Fruit fly (Drosophila melanogaster) whole organism, embryonic: ENCODE data around the gene CG16854.

ENCODE experiments used
- Asciz ChIP-seq: fragments of 200-800 bp; sonication (Bioruptor generic); optimal IDR thresholded peaks from 2 replicates; lab custom pipeline; 2017; ENCODE audit warnings: missing biosample characterization, mild to moderate bottlenecking, missing genetic modification characterization, missing genetic modification reagents
- CG12104 ChIP-seq: fragments of 200-800 bp; sonication (Bioruptor generic); optimal IDR thresholded peaks from 3 replicates; lab custom pipeline; 2016; ENCODE audit warnings: missing biosample characterization, missing genetic modification characterization
- CG1233 ChIP-seq: fragments of 200-800 bp; sonication (Bioruptor generic); optimal IDR thresholded peaks from 4 replicates; lab custom pipeline; 2018; ENCODE audit warnings: missing biosample characterization, mild to moderate bottlenecking, missing genetic modification characterization
- CG12391 ChIP-seq: fragments of 200-800 bp; sonication (Bioruptor generic); optimal IDR thresholded peaks from 3 replicates; lab custom pipeline; 2018; ENCODE audit warnings: missing biosample characterization, mild to moderate bottlenecking, missing genetic modification characterization, moderate library complexity
- CG13123 ChIP-seq: fragments of 200-800 bp; sonication (Bioruptor generic); optimal IDR thresholded peaks from 2 replicates; lab custom pipeline; 2016; ENCODE audit warnings: missing biosample characterization, missing genetic modification characterization
- CG13775 ChIP-seq: fragments of 200-800 bp; sonication (Bioruptor generic); optimal IDR thresholded peaks from 3 replicates; lab custom pipeline; 2017; ENCODE audit warnings: missing biosample characterization, mild to moderate bottlenecking, missing genetic modification characterization
- CG14014 ChIP-seq: fragments of 200-800 bp; sonication (Bioruptor generic); IDR thresholded peaks from 2 replicates; pipeline ENCODE4 v1.3.6; 2022; ENCODE audit warnings: missing biosample characterization, missing genetic modification characterization
- CG18476 ChIP-seq: fragments of 200-800 bp; sonication (Bioruptor generic); optimal IDR thresholded peaks from 2 replicates; lab custom pipeline; 2016; ENCODE audit warnings: missing biosample characterization, mild to moderate bottlenecking, missing genetic modification characterization
- CG18764 ChIP-seq: fragments of 200-800 bp; sonication (Bioruptor generic); optimal IDR thresholded peaks from 3 replicates; lab custom pipeline; 2016; ENCODE audit warnings: missing biosample characterization, missing genetic modification characterization
- CG3281 ChIP-seq: fragments of 200-800 bp; sonication (Bioruptor generic); optimal IDR thresholded peaks from 3 replicates; lab custom pipeline; 2017; ENCODE audit warnings: missing biosample characterization, mild to moderate bottlenecking, missing genetic modification characterization
- CG33557 ChIP-seq: fragments of 200-800 bp; sonication (Bioruptor generic); optimal IDR thresholded peaks from 2 replicates; lab custom pipeline; 2019; ENCODE audit warnings: missing biosample characterization, mild to moderate bottlenecking, missing genetic modification characterization, moderate library complexity
- CG43689 ChIP-seq: fragments of 200-800 bp; sonication (Bioruptor generic); IDR thresholded peaks from 2 replicates; pipeline ENCODE4 v1.3.6; 2022; ENCODE audit warnings: missing biosample characterization, missing genetic modification characterization
- CG4820 ChIP-seq: fragments of 200-800 bp; sonication (Bioruptor generic); optimal IDR thresholded peaks from 3 replicates; lab custom pipeline; 2016; ENCODE audit warnings: missing biosample characterization, missing genetic modification characterization
- CG5245 ChIP-seq: fragments of 200-800 bp; sonication (Bioruptor generic); optimal IDR thresholded peaks from 3 replicates; lab custom pipeline; 2016; ENCODE audit warnings: missing biosample characterization, missing genetic modification characterization
- CG7357 ChIP-seq: fragments of 200-800 bp; sonication (Bioruptor generic); IDR thresholded peaks from 3 replicates; pipeline ENCODE4 v1.3.6; 2022; ENCODE audit warnings: missing biosample characterization, missing genetic modification characterization
- CG8388 ChIP-seq: fragments of 200-800 bp; sonication (Bioruptor generic); optimal IDR thresholded peaks from 2 replicates; lab custom pipeline; 2019; ENCODE audit warnings: missing biosample characterization, mild to moderate bottlenecking, missing genetic modification characterization, moderate library complexity
- CG8478 ChIP-seq: fragments of >200 bp; optimal IDR thresholded peaks from 2 replicates; lab custom pipeline; 2018
- CG8944 ChIP-seq: fragments of 200-800 bp; sonication (Bioruptor generic); optimal IDR thresholded peaks from 3 replicates; lab custom pipeline; 2016; ENCODE audit warnings: missing biosample characterization, missing genetic modification characterization
- CG9437 ChIP-seq: fragments of 200-800 bp; sonication (Bioruptor generic); optimal IDR thresholded peaks from 2 replicates; lab custom pipeline; 2018; ENCODE audit warnings: missing biosample characterization, mild to moderate bottlenecking, missing genetic modification characterization
- Camta ChIP-seq: fragments of 200-800 bp; sonication (Bioruptor generic); optimal IDR thresholded peaks from 2 replicates; lab custom pipeline; 2016; ENCODE audit warnings: missing biosample characterization, missing genetic modification characterization
- D ChIP-seq, 2 experiments: fragments of 200-800 bp in 1 of 2; fragments of >200 bp in 1 of 2; sonication (Bioruptor generic) in 1 of 2; optimal IDR thresholded peaks; 2 replicates in 1 of 2; 3 replicates in 1 of 2; lab custom pipeline; 2017; ENCODE audit warnings: mild to moderate bottlenecking in 1 of 2, missing biosample characterization in 1 of 2, missing genetic modification characterization in 1 of 2, missing genetic modification reagents in 1 of 2
- Fer3 ChIP-seq: fragments of 200-800 bp; sonication (Bioruptor generic); optimal IDR thresholded peaks from 2 replicates; lab custom pipeline; 2018; ENCODE audit warnings: missing biosample characterization, mild to moderate bottlenecking, missing genetic modification characterization, moderate library complexity
- H15 ChIP-seq: fragments of 200-800 bp; sonication (Bioruptor generic); IDR thresholded peaks from 3 replicates; pipeline ENCODE4 v1.3.6; 2022; ENCODE audit warnings: missing biosample characterization, missing genetic modification characterization
- HLH54F ChIP-seq: fragments of 200-800 bp; sonication (Bioruptor generic); optimal IDR thresholded peaks from 3 replicates; lab custom pipeline; 2016; ENCODE audit warnings: missing biosample characterization, missing genetic modification characterization
- Hr78 ChIP-seq, 2 experiments: fragments of 200-800 bp in 1 of 2; fragments of >200 bp in 1 of 2; sonication (Bioruptor generic) in 1 of 2; optimal IDR thresholded peaks; 2 replicates each; lab custom pipeline; 2017 to 2019; ENCODE audit warnings: missing biosample characterization in 2 of 2, missing genetic modification characterization in 2 of 2, mild to moderate bottlenecking in 1 of 2, moderate library complexity in 1 of 2
- Hsf ChIP-seq: fragments of 200-800 bp; sonication (Bioruptor generic); optimal IDR thresholded peaks from 3 replicates; lab custom pipeline; 2016; ENCODE audit warnings: missing biosample characterization, missing genetic modification characterization
- Lhr ChIP-seq: fragments of 200-800 bp; sonication (Bioruptor generic); optimal IDR thresholded peaks from 3 replicates; lab custom pipeline; 2017; ENCODE audit warnings: mild to moderate bottlenecking, missing biosample characterization, missing genetic modification reagents, missing genetic modification characterization
- Mad ChIP-seq: fragments of 200-800 bp; sonication (Bioruptor generic); optimal IDR thresholded peaks from 2 replicates; lab custom pipeline; 2016; ENCODE audit warnings: missing biosample characterization, missing genetic modification characterization
- Side ChIP-seq: fragments of 200-800 bp; sonication (Bioruptor generic); optimal IDR thresholded peaks from 2 replicates; lab custom pipeline; 2016; ENCODE audit warnings: missing biosample characterization, missing genetic modification characterization
- abd-A ChIP-seq: fragments of 200-800 bp; sonication (Bioruptor generic); optimal IDR thresholded peaks from 3 replicates; lab custom pipeline; 2019; ENCODE audit warnings: missing biosample characterization, mild to moderate bottlenecking, missing genetic modification characterization, moderate library complexity
- al ChIP-seq: fragments of 200-800 bp; sonication (Bioruptor generic); IDR thresholded peaks from 2 replicates; pipeline ENCODE4 v1.3.6; 2022; ENCODE audit warnings: missing biosample characterization, missing genetic modification characterization
- chinmo ChIP-seq: fragments of 200-800 bp; sonication (Bioruptor generic); IDR thresholded peaks from 4 replicates; pipeline ENCODE4 v1.3.6; 2022; ENCODE audit warnings: missing biosample characterization, missing genetic modification characterization; ENCODE audit not compliant: partially characterized antibody
- ci ChIP-seq: fragments of 200-800 bp; sonication (Bioruptor generic); IDR thresholded peaks from 3 replicates; pipeline ENCODE4 v1.3.6; 2022; ENCODE audit warnings: missing biosample characterization, missing genetic modification characterization
- fd64A ChIP-seq: fragments of 200-800 bp; sonication (Bioruptor generic); optimal IDR thresholded peaks from 3 replicates; lab custom pipeline; 2018; ENCODE audit warnings: missing biosample characterization, mild to moderate bottlenecking, missing genetic modification characterization
- jing ChIP-seq: fragments of 200-800 bp; sonication (Bioruptor generic); optimal IDR thresholded peaks from 2 replicates; lab custom pipeline; 2018; ENCODE audit warnings: missing biosample characterization, mild to moderate bottlenecking, missing genetic modification characterization
- klu ChIP-seq: fragments of 200-800 bp; sonication (Bioruptor generic); IDR thresholded peaks from 2 replicates; pipeline ENCODE4 v1.3.6; 2022; ENCODE audit warnings: missing biosample characterization, missing genetic modification characterization
- nau ChIP-seq: fragments of 200-800 bp; sonication (Bioruptor generic); optimal IDR thresholded peaks from 3 replicates; lab custom pipeline; 2017; ENCODE audit warnings: missing biosample characterization, mild to moderate bottlenecking, missing genetic modification characterization, missing genetic modification reagents
- odd ChIP-seq: fragments of 200-800 bp; sonication (Bioruptor generic); optimal IDR thresholded peaks from 2 replicates; lab custom pipeline; 2017; ENCODE audit warnings: missing biosample characterization, mild to moderate bottlenecking, missing genetic modification characterization
- org-1 ChIP-seq: fragments of 200-800 bp; sonication (Bioruptor generic); optimal IDR thresholded peaks from 2 replicates; lab custom pipeline; 2017; ENCODE audit warnings: missing biosample characterization, missing genetic modification characterization
- ranshi ChIP-seq: fragments of 200-800 bp; sonication (Bioruptor generic); IDR thresholded peaks from 2 replicates; pipeline ENCODE4 v1.3.6; 2022; ENCODE audit warnings: missing biosample characterization, missing genetic modification characterization
- sens-2 ChIP-seq: fragments of 200-800 bp; sonication (Bioruptor generic); IDR thresholded peaks from 2 replicates; pipeline ENCODE4 v1.3.6; 2022; ENCODE audit warnings: missing biosample characterization, missing genetic modification characterization
- seq ChIP-seq: fragments of 200-800 bp; sonication (Bioruptor generic); IDR thresholded peaks from 2 replicates; pipeline ENCODE4 v1.3.6; 2022; ENCODE audit warnings: missing biosample characterization, missing genetic modification characterization
- stc ChIP-seq: fragments of 200-800 bp; sonication (Bioruptor generic); IDR thresholded peaks from 2 replicates; pipeline ENCODE4 v1.3.6; 2022; ENCODE audit warnings: missing biosample characterization, missing genetic modification characterization
- sug ChIP-seq: fragments of 200-800 bp; optimal IDR thresholded peaks from 2 replicates; lab custom pipeline; 2019; ENCODE audit warnings: missing biosample characterization, mild to moderate bottlenecking, missing genetic modification characterization, moderate library complexity
- tna ChIP-seq: fragments of 200-800 bp; sonication (Bioruptor generic); IDR thresholded peaks from 2 replicates; pipeline ENCODE4 v1.3.6; 2022; ENCODE audit warnings: missing biosample characterization, missing genetic modification characterization; ENCODE audit not compliant: partially characterized antibody
- tup ChIP-seq: fragments of 200-800 bp; sonication (Bioruptor generic); optimal IDR thresholded peaks from 2 replicates; lab custom pipeline; 2016; ENCODE audit warnings: missing biosample characterization, mild to moderate bottlenecking, missing genetic modification characterization, moderate library complexity
- zfh2 ChIP-seq: fragments of 200-800 bp; sonication (Bioruptor generic); optimal IDR thresholded peaks from 2 replicates; lab custom pipeline; 2016; ENCODE audit warnings: missing biosample characterization, missing genetic modification characterization

CG16854 gene

DNA sequence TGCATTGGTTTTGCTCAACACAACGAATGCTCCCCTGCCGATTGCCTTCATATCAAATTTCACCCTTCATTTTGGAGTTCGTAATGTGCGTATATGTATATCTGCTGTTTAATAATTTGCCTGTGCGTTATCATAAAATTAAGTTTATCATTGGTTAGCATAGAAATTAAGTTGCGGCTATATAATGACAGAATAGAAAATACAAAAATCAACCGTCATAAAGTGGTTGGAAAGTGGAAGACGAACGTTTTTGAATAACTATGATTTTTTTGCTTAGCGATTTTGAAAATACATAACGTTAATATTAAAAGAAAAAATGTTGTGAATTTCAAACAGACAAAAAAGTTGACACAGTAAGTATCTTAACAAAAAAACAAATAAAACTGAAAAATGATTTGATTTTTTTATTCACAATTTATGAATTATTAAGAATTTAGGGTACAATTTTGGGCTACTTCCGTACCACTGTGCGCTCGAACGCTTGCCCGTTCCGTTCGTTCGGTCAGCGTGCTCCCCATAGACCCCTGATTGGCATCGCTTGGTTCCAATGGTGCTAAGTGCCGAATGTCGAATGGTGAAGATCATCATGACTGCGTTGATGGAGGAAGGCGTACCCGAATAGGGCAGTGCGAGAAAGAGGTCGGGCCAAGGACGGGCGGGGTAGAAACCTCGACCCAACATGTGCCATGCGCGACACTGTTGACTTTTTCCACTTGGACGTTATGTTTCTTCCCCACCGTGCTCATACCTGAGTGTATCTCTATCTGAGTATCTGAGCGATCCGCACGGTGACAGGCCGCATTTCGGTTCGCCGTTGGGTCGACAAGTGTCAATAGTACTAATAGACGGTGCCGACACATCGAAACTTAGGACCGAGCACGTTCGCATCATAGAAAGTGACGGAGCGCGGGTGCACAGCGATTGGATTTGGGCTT is 48.7 kb upstream of the CG16854 start (continued):
- TF ChIP-seq jing (GFP tag; lab: Kevin White, UChicago): peak; percentile 2
- TF ChIP-seq Hsf (GFP tag; lab: Kevin White, UChicago): peak; percentile 61
- peak; percentile 50 for TF ChIP-seq org-1 (GFP tag; lab: Kevin White, UChicago)
- TF ChIP-seq CG18764 (GFP tag; lab: Kevin White, UChicago): no peak
- TF ChIP-seq CG12104 (GFP tag; lab: Kevin White, UChicago): peak; percentile 23
- no peak for TF ChIP-seq CG18476 (GFP tag; lab: Kevin White, UChicago)
- TF ChIP-seq CG14014 (GFP tag; lab: Robert Waterston, UW): peak; percentile 36; the same call in 1 of the 2 replicates
- peak; percentile 52; the same call in 1 of the 2 replicates for TF ChIP-seq seq
- TF ChIP-seq klu (GFP tag; lab: Robert Waterston, UW): peak; percentile 47; the same call in 1 of the 2 replicates
- TF ChIP-seq Side (GFP tag; lab: Kevin White, UChicago): peak; percentile 27
- TF ChIP-seq chinmo (GFP tag; lab: Robert Waterston, UW): 0 out of 4 replicates have a peak, but pooled peaks have one; percentile 9
- TF ChIP-seq D (optimal IDR thresholded peaks at IDR 0.05; lab: Kevin White, UChicago): no peak
- peak; percentile 45 for TF ChIP-seq D (GFP tag; optimal IDR thresholded peaks at IDR 0.05; lab: Kevin White, UChicago)
- TF ChIP-seq al (GFP tag; lab: Robert Waterston, UW): 0 out of 2 replicates have a peak, but pooled peaks have one; percentile 7
- peak; percentile 53 for TF ChIP-seq CG9437
- TF ChIP-seq ci (GFP tag; lab: Robert Waterston, UW): 0 out of 3 replicates have a peak, but pooled peaks have one; percentile 45
- TF ChIP-seq CG8388 (GFP tag; lab: Kevin White, UChicago): peak; percentile 72
- peak; percentile 20 for TF ChIP-seq CG3281 (GFP tag; lab: Kevin White, UChicago)
- TF ChIP-seq abd-A (tag; lab: Kevin White, UChicago): no peak
- TF ChIP-seq zfh2 (GFP tag; lab: Kevin White, UChicago): peak; percentile 15
- peak; percentile 38 for TF ChIP-seq CG13123
- TF ChIP-seq Fer3 (tag; lab: Kevin White, UChicago): peak; percentile 29
- TF ChIP-seq CG1233 (GFP tag; lab: Kevin White, UChicago): peak; percentile 2
- TF ChIP-seq CG13775 (GFP tag; lab: Kevin White, UChicago): peak; percentile 50
- TF ChIP-seq CG12391: peak; percentile 78
- peak; percentile 13 for TF ChIP-seq CG5245
- no peak for TF ChIP-seq tna (GFP tag; lab: Robert Waterston, UW)
- peak; percentile 23 for TF ChIP-seq Lhr (GFP tag; lab: Kevin White, UChicago)
- TF ChIP-seq fd64A (GFP tag; lab: Kevin White, UChicago): no peak
- peak; percentile 43 for TF ChIP-seq CG8478 (lab: Kevin White, UChicago)
- TF ChIP-seq sug (tag; lab: Kevin White, UChicago): no peak
- peak in 1 of 2 experiments; percentile 99 for TF ChIP-seq Hr78 (GFP tag; optimal IDR thresholded peaks at IDR 0.05; lab: Kevin White, UChicago)
- peak; percentile 41 for TF ChIP-seq Asciz (GFP tag; lab: Kevin White, UChicago)
- TF ChIP-seq CG7357 (GFP tag; lab: Robert Waterston, UW): no peak
- peak; percentile 36 for TF ChIP-seq stc (GFP tag; lab: Robert Waterston, UW)
- peak; percentile 28 for TF ChIP-seq Mad (GFP tag; lab: Kevin White, UChicago)
- peak; percentile 16; the same call in 1 of the 3 replicates for TF ChIP-seq H15
- peak; percentile 5 for TF ChIP-seq CG4820
- TF ChIP-seq nau: peak; percentile 34
- peak; percentile 2 for TF ChIP-seq odd (GFP tag; lab: Kevin White, UChicago)
- TF ChIP-seq tup (GFP tag; lab: Kevin White, UChicago): peak; percentile 16
- peak; percentile 44; the same call in 1 of the 2 replicates for TF ChIP-seq ranshi (GFP tag; lab: Robert Waterston, UW)
- no peak for TF ChIP-seq CG43689 (GFP tag; lab: Robert Waterston, UW)
- TF ChIP-seq HLH54F: peak; percentile 20
- no peak for TF ChIP-seq sens-2 (GFP tag; lab: Robert Waterston, UW)
- TF ChIP-seq CG33557 (GFP tag; lab: Kevin White, UChicago): peak; percentile 15
- TF ChIP-seq Camta (GFP tag; lab: Kevin White, UChicago): peak; percentile 31
- peak; percentile 2 for TF ChIP-seq CG8944 (GFP tag; lab: Kevin White, UChicago)
